Fruit fly (Drosophila melanogaster) S2 (cell line): Measurements from ENCODE around the gene gfzf.

Source experiments
- CG8478 ChIP-seq: fragments of >200 bp; optimal IDR thresholded peaks from 2 replicates; lab custom pipeline; 2018
- CTCF ChIP-seq, 2 experiments: fragments of >200 bp; optimal IDR thresholded peaks; 2 replicates each; lab custom pipeline; 2018

DNA sequence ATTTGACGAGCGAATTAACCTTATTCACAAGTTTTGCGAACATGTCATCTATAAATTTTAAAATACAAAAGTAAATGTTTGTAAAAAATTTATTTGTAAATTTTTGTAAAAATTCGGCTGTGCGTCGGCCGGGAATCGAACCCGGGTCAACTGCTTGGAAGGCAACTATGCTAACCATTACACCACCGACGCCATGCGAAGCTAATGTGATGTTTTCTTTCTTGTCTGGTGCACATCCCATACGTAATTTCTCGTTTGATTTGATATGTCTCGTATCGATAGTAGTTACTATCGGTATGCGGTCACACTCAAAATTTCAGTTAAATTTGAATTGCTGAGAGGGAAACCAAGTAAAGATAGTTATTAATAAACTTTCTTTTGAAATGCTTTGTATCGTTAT lies 19.9 kb downstream of the gfzf start:
- no peak for TF ChIP-seq CTCF (optimal IDR thresholded peaks at IDR 0.05; lab: Kevin White, UChicago)
- TF ChIP-seq CG8478 (lab: Kevin White, UChicago), result no peak
